Worm (Caenorhabditis elegans): ENCODE data around the gene W07G4.5.

The W07G4.5 gene

DNA sequence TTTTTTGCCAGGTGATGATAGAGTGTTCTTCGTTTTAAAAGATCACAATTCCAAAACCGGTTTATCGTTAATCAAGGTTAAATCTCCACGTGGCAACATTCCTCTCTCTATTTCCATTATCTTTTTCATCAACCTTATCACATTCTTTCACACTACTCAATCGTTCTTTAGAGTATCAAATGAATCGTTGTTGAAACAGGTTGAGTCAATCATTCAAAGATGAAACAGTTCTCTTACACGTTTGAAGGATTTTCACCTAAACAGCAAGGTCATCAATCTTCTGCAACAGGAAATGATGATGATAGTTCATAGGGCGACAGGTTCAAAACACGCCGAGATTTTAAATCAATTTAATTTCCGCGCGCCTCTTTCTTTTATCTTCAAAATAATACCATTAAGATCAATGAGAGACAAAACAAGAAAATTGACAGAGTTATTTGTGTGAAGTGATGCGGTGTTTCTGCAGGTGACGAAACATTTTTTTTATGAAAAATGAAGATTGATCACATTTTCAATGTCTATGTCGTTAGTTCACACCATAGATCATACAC lies 33.5 kb downstream of the W07G4.5 start (continued):
- TF ChIP-seq ztf-1 (GFP tag; conservative IDR thresholded peaks at IDR 0.05) (no peak), skn-1 (tag; optimal IDR thresholded peaks at IDR 0.05) (no peak), nhr-25 (tag; optimal IDR thresholded peaks at IDR 0.05) (peak; percentile 99), ceh-16 (tag; optimal IDR thresholded peaks at IDR 0.05) (peak; percentile 80), alr-1 (tag; optimal IDR thresholded peaks at IDR 0.05) (no peak), peb-1 (tag; optimal IDR thresholded peaks at IDR 0.05) (no peak), mbf-1 (tag; optimal IDR thresholded peaks at IDR 0.05) (no peak), sma-9 (GFP tag; optimal IDR thresholded peaks at IDR 0.05) (peak; percentile 98), sma-9 (tag; optimal IDR thresholded peaks at IDR 0.05) (peak; percentile 51), ama-1 (optimal IDR thresholded peaks at IDR 0.05) (no peak), F13H6.1 (tag; optimal IDR thresholded peaks at IDR 0.05) (peak; percentile 69), aly-2 (tag; optimal IDR thresholded peaks at IDR 0.05) (no peak), nhr-77 (tag; optimal IDR thresholded peaks at IDR 0.05) (no peak), elt-1 (tag; optimal IDR thresholded peaks at IDR 0.05) (no peak), lin-11 (tag; optimal IDR thresholded peaks at IDR 0.05) (no peak), mab-5 (tag; optimal IDR thresholded peaks at IDR 0.05) (peak; percentile 77), C34F6.9 (tag; optimal IDR thresholded peaks at IDR 0.05) (peak; percentile 37), blmp-1 (tag; optimal IDR thresholded peaks at IDR 0.05; ENCODE audit: insufficient read depth) (peak; percentile 87), elt-3 (tag; optimal IDR thresholded peaks at IDR 0.05) (no peak), sem-4 (tag; optimal IDR thresholded peaks at IDR 0.05) (no peak), Y55F3AM.14 (GFP tag; optimal IDR thresholded peaks at IDR 0.05) (peak; percentile 72), snpc-4 (tag; optimal IDR thresholded peaks at IDR 0.05) (no peak), nhr-12 (tag; optimal IDR thresholded peaks at IDR 0.05) (no peak), dmd-4 (tag; optimal IDR thresholded peaks at IDR 0.05) (no peak), sma-3 (GFP tag; optimal IDR thresholded peaks at IDR 0.05) (peak; percentile 96)

- TF ChIP-seq blmp-1 (tag; optimal IDR thresholded peaks at IDR 0.05; ENCODE audit: insufficient read depth) (peak; percentile 54), C34F6.9 (tag; optimal IDR thresholded peaks at IDR 0.05) (peak; percentile 78), nhr-10 (tag; optimal IDR thresholded peaks at IDR 0.05) (no peak), nhr-129 (tag; optimal IDR thresholded peaks at IDR 0.05) (peak; percentile 93), nhr-21 (tag; optimal IDR thresholded peaks at IDR 0.05) (peak; percentile 13), zag-1 (tag; optimal IDR thresholded peaks at IDR 0.05) (peak; percentile 54), nhr-12 (tag; optimal IDR thresholded peaks at IDR 0.05) (no peak), alr-1 (tag; optimal IDR thresholded peaks at IDR 0.05) (no peak), aly-2 (tag; optimal IDR thresholded peaks at IDR 0.05) (no peak), sem-4 (tag; optimal IDR thresholded peaks at IDR 0.05) (peak; percentile 76), ztf-1 (GFP tag; conservative IDR thresholded peaks at IDR 0.05) (no peak), lin-13 (GFP tag; optimal IDR thresholded peaks at IDR 0.05) (peak; percentile 44), nhr-11 (tag; optimal IDR thresholded peaks at IDR 0.05) (no peak), ceh-82 (tag; optimal IDR thresholded peaks at IDR 0.05) (no peak), lsy-2 (tag; optimal IDR thresholded peaks at IDR 0.05) (peak in 1 of 2 experiments; percentile 65), sma-9 (GFP tag; optimal IDR thresholded peaks at IDR 0.05) (peak; percentile 82), sma-9 (tag; optimal IDR thresholded peaks at IDR 0.05) (no peak), ama-1 (optimal IDR thresholded peaks at IDR 0.05) (peak; percentile 36), lin-11 (tag; optimal IDR thresholded peaks at IDR 0.05) (peak; percentile 42), unc-62 (GFP tag; optimal IDR thresholded peaks at IDR 0.05) (peak; percentile 13), dmd-4 (tag; optimal IDR thresholded peaks at IDR 0.05) (no peak), skn-1 (tag; optimal IDR thresholded peaks at IDR 0.05) (no peak), nhr-25 (tag; optimal IDR thresholded peaks at IDR 0.05) (peak; percentile 45), nhr-77 (tag; optimal IDR thresholded peaks at IDR 0.05) (no peak), unc-39 (tag; optimal IDR thresholded peaks at IDR 0.05) (peak; percentile 16), fos-1 (tag; optimal IDR thresholded peaks at IDR 0.05) (peak; percentile 55), sma-3 (GFP tag; optimal IDR thresholded peaks at IDR 0.05) (peak; percentile 7), crh-2 (tag; optimal IDR thresholded peaks at IDR 0.05) (peak; percentile 82), peb-1 (tag; optimal IDR thresholded peaks at IDR 0.05) (no peak), mbf-1 (tag; optimal IDR thresholded peaks at IDR 0.05) (no peak), ZK546.5 (tag; optimal IDR thresholded peaks at IDR 0.05) (no peak), R02D3.7 (tag; optimal IDR thresholded peaks at IDR 0.05) (no peak), mdl-1 (tag; optimal IDR thresholded peaks at IDR 0.05) (peak in 1 of 2 experiments; percentile 20), elt-3 (tag; optimal IDR thresholded peaks at IDR 0.05) (no peak), mab-5 (tag; optimal IDR thresholded peaks at IDR 0.05) (peak; percentile 59), ceh-16 (tag; optimal IDR thresholded peaks at IDR 0.05) (no peak), snpc-4 (tag; optimal IDR thresholded peaks at IDR 0.05) (no peak), ztf-4 (tag; optimal IDR thresholded peaks at IDR 0.05) (peak; percentile 58), gmeb-1 (tag; optimal IDR thresholded peaks at IDR 0.05) (no peak), nhr-6 (tag; optimal IDR thresholded peaks at IDR 0.05) (no peak), lin-39 (tag; optimal IDR thresholded peaks at IDR 0.05) (no peak), elt-1 (tag; optimal IDR thresholded peaks at IDR 0.05) (no peak), ztf-11 (tag; optimal IDR thresholded peaks at IDR 0.05) (no peak), egl-27 (tag; optimal IDR thresholded peaks at IDR 0.05) (peak; percentile 1), F13H6.1 (tag; optimal IDR thresholded peaks at IDR 0.05) (peak; percentile 96), nhr-237 (tag; optimal IDR thresholded peaks at IDR 0.05) (no peak), nhr-23 (tag; optimal IDR thresholded peaks at IDR 0.05) (no peak)
Observed at ce11 chrV:13082442-13083126, 34.8 kb downstream of the W07G4.5 start, which contains the start of gene C34B4.2. Gene C34B4.2 (plus strand): TSS chrV:13083055.

Measured in whole organism, L2 larva.